Fruit fly (Drosophila melanogaster) whole organism, embryonic: ENCODE results near the gene CG10365.

ENCODE experiments used
- CG12155 ChIP-seq: fragments of 200-800 bp; sonication (Bioruptor generic); optimal IDR thresholded peaks from 3 replicates; lab custom pipeline; 2016; ENCODE audit warnings: missing biosample characterization, missing genetic modification characterization
- CG12391 ChIP-seq: fragments of 200-800 bp; sonication (Bioruptor generic); optimal IDR thresholded peaks from 3 replicates; lab custom pipeline; 2018; ENCODE audit warnings: missing biosample characterization, mild to moderate bottlenecking, missing genetic modification characterization, moderate library complexity
- CG14667 ChIP-seq: fragments of 200-800 bp; sonication (Bioruptor generic); IDR thresholded peaks from 2 replicates; pipeline ENCODE4 v1.3.6; 2022; ENCODE audit warnings: missing biosample characterization, missing genetic modification characterization
- CG14860 ChIP-seq: fragments of 200-800 bp; sonication (Bioruptor generic); IDR thresholded peaks from 3 replicates; pipeline ENCODE4 v1.3.6; 2022; ENCODE audit warnings: missing biosample characterization, missing genetic modification characterization; ENCODE audit not compliant: partially characterized antibody
- CG15011 ChIP-seq: fragments of 200-800 bp; sonication (Bioruptor generic); optimal IDR thresholded peaks from 3 replicates; lab custom pipeline; 2018; ENCODE audit warnings: missing biosample characterization, mild to moderate bottlenecking, missing genetic modification characterization
- CG15269 ChIP-seq: fragments of 200-800 bp; sonication (Bioruptor generic); optimal IDR thresholded peaks from 2 replicates; lab custom pipeline; 2018; ENCODE audit warnings: missing biosample characterization, mild to moderate bottlenecking, missing genetic modification characterization, moderate library complexity
- CG17328 ChIP-seq: fragments of 200-800 bp; sonication (Bioruptor generic); IDR thresholded peaks from 2 replicates; pipeline ENCODE4 v1.3.6; 2022; ENCODE audit warnings: missing biosample characterization, missing genetic modification characterization
- CG17359 ChIP-seq: fragments of 200-800 bp; sonication (Bioruptor generic); optimal IDR thresholded peaks from 3 replicates; lab custom pipeline; 2018; ENCODE audit warnings: missing biosample characterization, mild to moderate bottlenecking, missing genetic modification characterization, moderate library complexity
- CG17829 ChIP-seq: fragments of 200-800 bp; optimal IDR thresholded peaks from 2 replicates; lab custom pipeline; 2019; ENCODE audit warnings: missing biosample characterization, mild to moderate bottlenecking, missing genetic modification characterization, moderate library complexity
- CG1792 ChIP-seq: fragments of 200-800 bp; sonication (Bioruptor generic); optimal IDR thresholded peaks from 2 replicates; lab custom pipeline; 2016; ENCODE audit warnings: missing biosample characterization, missing genetic modification characterization
- CG2199 ChIP-seq: fragments of 200-800 bp; sonication (Bioruptor generic); IDR thresholded peaks from 3 replicates; pipeline ENCODE4 v1.3.6; 2022; ENCODE audit warnings: missing biosample characterization, missing genetic modification characterization
- CG30431 ChIP-seq: fragments of 200-800 bp; sonication (Bioruptor generic); optimal IDR thresholded peaks from 2 replicates; lab custom pipeline; 2017; ENCODE audit warnings: missing biosample characterization, missing genetic modification characterization
- CG3847 ChIP-seq: fragments of 200-800 bp; sonication (Bioruptor generic); IDR thresholded peaks from 2 replicates; pipeline ENCODE4 v1.3.6; 2022; ENCODE audit warnings: missing biosample characterization, missing genetic modification characterization
- CG4730 ChIP-seq: fragments of 200-800 bp; sonication (Bioruptor generic); IDR thresholded peaks from 2 replicates; pipeline ENCODE4 v1.3.6; 2022; ENCODE audit warnings: missing biosample characterization, missing genetic modification characterization
- CG8944 ChIP-seq: fragments of 200-800 bp; sonication (Bioruptor generic); optimal IDR thresholded peaks from 3 replicates; lab custom pipeline; 2016; ENCODE audit warnings: missing biosample characterization, missing genetic modification characterization
- CG9609 ChIP-seq: fragments of 200-800 bp; sonication (Bioruptor generic); optimal IDR thresholded peaks from 3 replicates; lab custom pipeline; 2016; ENCODE audit warnings: missing biosample characterization, missing genetic modification characterization
- CG9727 ChIP-seq: fragments of 200-800 bp; sonication (Bioruptor generic); optimal IDR thresholded peaks from 3 replicates; lab custom pipeline; 2017; ENCODE audit warnings: missing biosample characterization, mild to moderate bottlenecking, missing genetic modification characterization
- CG9876 ChIP-seq: fragments of 200-800 bp; sonication (Bioruptor generic); optimal IDR thresholded peaks from 2 replicates; lab custom pipeline; 2016; ENCODE audit warnings: missing biosample characterization, missing genetic modification characterization
- Chrac-16 ChIP-seq: fragments of 200-800 bp; sonication (Bioruptor generic); optimal IDR thresholded peaks from 3 replicates; lab custom pipeline; 2016; ENCODE audit warnings: missing biosample characterization, missing genetic modification characterization
- D ChIP-seq, 2 experiments: fragments of 200-800 bp in 1 of 2; fragments of >200 bp in 1 of 2; sonication (Bioruptor generic) in 1 of 2; optimal IDR thresholded peaks; 2 replicates in 1 of 2; 3 replicates in 1 of 2; lab custom pipeline; 2017; ENCODE audit warnings: mild to moderate bottlenecking in 1 of 2, missing biosample characterization in 1 of 2, missing genetic modification characterization in 1 of 2, missing genetic modification reagents in 1 of 2
- Drgx ChIP-seq: fragments of 200-800 bp; sonication (Bioruptor generic); IDR thresholded peaks from 2 replicates; pipeline ENCODE4 v1.3.6; 2022; ENCODE audit warnings: missing biosample characterization, missing genetic modification characterization
- Ets97D ChIP-seq: fragments of 200-800 bp; sonication (Bioruptor generic); optimal IDR thresholded peaks from 3 replicates; lab custom pipeline; 2016; ENCODE audit warnings: missing biosample characterization, missing genetic modification characterization
- Jarid2 ChIP-seq: fragments of 200-800 bp; sonication (Bioruptor generic); optimal IDR thresholded peaks from 3 replicates; lab custom pipeline; 2017; ENCODE audit warnings: mild to moderate bottlenecking, missing biosample characterization, missing genetic modification reagents, missing genetic modification characterization
- Kr ChIP-seq: fragments of 200-800 bp; sonication (Bioruptor generic); optimal IDR thresholded peaks from 2 replicates; lab custom pipeline; 2017; ENCODE audit warnings: missing biosample characterization, mild to moderate bottlenecking, missing genetic modification characterization
- Lim3 ChIP-seq: fragments of 200-800 bp; sonication (Bioruptor generic); IDR thresholded peaks from 2 replicates; pipeline ENCODE4 v1.3.6; 2022; ENCODE audit warnings: missing biosample characterization, missing genetic modification characterization
- NC2β ChIP-seq: fragments of 200-800 bp; sonication (Bioruptor generic); optimal IDR thresholded peaks from 2 replicates; lab custom pipeline; 2016; ENCODE audit warnings: missing biosample characterization, missing genetic modification characterization
- NFAT ChIP-seq: fragments of 200-800 bp; sonication (Bioruptor generic); IDR thresholded peaks from 2 replicates; pipeline ENCODE4 v1.3.6; 2022; ENCODE audit warnings: missing biosample characterization, missing genetic modification characterization
- Nf-YA ChIP-seq: fragments of 200-800 bp; sonication (Bioruptor generic); IDR thresholded peaks from 2 replicates; pipeline ENCODE4 v1.3.6; 2022; ENCODE audit warnings: missing biosample characterization, missing genetic modification characterization
- Nf-YB ChIP-seq: fragments of 200-800 bp; sonication (Bioruptor generic); optimal IDR thresholded peaks from 3 replicates; lab custom pipeline; 2019; ENCODE audit warnings: missing biosample characterization, mild to moderate bottlenecking, missing genetic modification characterization, moderate library complexity
- Sin3A ChIP-seq: fragments of >200 bp; optimal IDR thresholded peaks from 2 replicates; lab custom pipeline; 2018
- Trl ChIP-seq, 3 experiments: fragments of >200 bp in 2 of 3; fragments of 200-800 bp in 1 of 3; sonication (Bioruptor generic) in 1 of 3; optimal IDR thresholded peaks; 2 replicates in 1 of 3; 3 replicates in 2 of 3; lab custom pipeline; 2016 to 2017; ENCODE audit warnings: missing biosample characterization in 1 of 3, missing genetic modification characterization in 1 of 3
- ap ChIP-seq: fragments of 200-800 bp; sonication (Bioruptor generic); IDR thresholded peaks from 2 replicates; pipeline ENCODE4 v1.3.6; 2022; ENCODE audit warnings: missing biosample characterization, missing genetic modification characterization
- ato ChIP-seq: fragments of 200-800 bp; sonication (Bioruptor generic); IDR thresholded peaks from 2 replicates; pipeline ENCODE4 v1.3.6; 2022; ENCODE audit warnings: missing biosample characterization, missing genetic modification characterization; ENCODE audit not compliant: partially characterized antibody
- bbx ChIP-seq: fragments of 200-800 bp; sonication (Bioruptor generic); IDR thresholded peaks from 2 replicates; pipeline ENCODE4 v1.3.6; 2022; ENCODE audit warnings: missing biosample characterization, missing genetic modification characterization; ENCODE audit not compliant: partially characterized antibody
- caup ChIP-seq: fragments of 200-800 bp; sonication (Bioruptor generic); optimal IDR thresholded peaks from 3 replicates; lab custom pipeline; 2017; ENCODE audit warnings: missing biosample characterization, mild to moderate bottlenecking, missing genetic modification characterization, moderate library complexity; ENCODE audit not compliant: severe bottlenecking
- corto ChIP-seq: fragments of 200-800 bp; sonication (Bioruptor generic); optimal IDR thresholded peaks from 2 replicates; lab custom pipeline; 2016; ENCODE audit warnings: missing biosample characterization, mild to moderate bottlenecking, missing genetic modification characterization, moderate library complexity
- crc ChIP-seq: fragments of 200-800 bp; sonication (Bioruptor generic); optimal IDR thresholded peaks from 2 replicates; lab custom pipeline; 2016; ENCODE audit warnings: missing biosample characterization, missing genetic modification characterization
- dmrt99B ChIP-seq: fragments of 200-800 bp; sonication (Bioruptor generic); optimal IDR thresholded peaks from 2 replicates; lab custom pipeline; 2018; ENCODE audit warnings: missing biosample characterization, mild to moderate bottlenecking, missing genetic modification characterization, moderate library complexity
- ems ChIP-seq: fragments of 200-800 bp; sonication (Bioruptor generic); optimal IDR thresholded peaks from 3 replicates; lab custom pipeline; 2016; ENCODE audit warnings: missing biosample characterization, missing genetic modification characterization
- fd3F ChIP-seq: fragments of 200-800 bp; sonication (Bioruptor generic); optimal IDR thresholded peaks from 2 replicates; lab custom pipeline; 2018; ENCODE audit warnings: missing biosample characterization, mild to moderate bottlenecking, missing genetic modification characterization, moderate library complexity
- her ChIP-seq: fragments of 200-800 bp; sonication (Bioruptor generic); optimal IDR thresholded peaks from 2 replicates; lab custom pipeline; 2016; ENCODE audit warnings: missing biosample characterization, missing genetic modification characterization
- jing ChIP-seq: fragments of 200-800 bp; sonication (Bioruptor generic); optimal IDR thresholded peaks from 2 replicates; lab custom pipeline; 2018; ENCODE audit warnings: missing biosample characterization, mild to moderate bottlenecking, missing genetic modification characterization
- nmo ChIP-seq: fragments of 200-800 bp; sonication (Bioruptor generic); optimal IDR thresholded peaks from 2 replicates; lab custom pipeline; 2018; ENCODE audit warnings: missing biosample characterization, mild to moderate bottlenecking, missing genetic modification characterization, moderate library complexity
- peb ChIP-seq: fragments of 200-800 bp; sonication (Bioruptor generic); IDR thresholded peaks from 2 replicates; pipeline ENCODE4 v1.3.6; 2022; ENCODE audit warnings: missing biosample characterization, missing genetic modification characterization
- seq ChIP-seq: fragments of 200-800 bp; sonication (Bioruptor generic); IDR thresholded peaks from 2 replicates; pipeline ENCODE4 v1.3.6; 2022; ENCODE audit warnings: missing biosample characterization, missing genetic modification characterization
- shn ChIP-seq: fragments of 200-800 bp; sonication (Bioruptor generic); optimal IDR thresholded peaks from 3 replicates; lab custom pipeline; 2016; ENCODE audit warnings: missing biosample characterization, missing genetic modification characterization
- slp2 ChIP-seq: fragments of 200-800 bp; sonication (Bioruptor generic); optimal IDR thresholded peaks from 2 replicates; lab custom pipeline; 2016; ENCODE audit warnings: missing biosample characterization, missing genetic modification characterization
- tgo ChIP-seq: fragments of 200-800 bp; sonication (Bioruptor generic); IDR thresholded peaks from 3 replicates; pipeline ENCODE4 v1.3.6; 2022; ENCODE audit warnings: missing biosample characterization, missing genetic modification characterization
- tin ChIP-seq: fragments of 200-800 bp; sonication (Bioruptor generic); optimal IDR thresholded peaks from 3 replicates; lab custom pipeline; 2016; ENCODE audit warnings: missing biosample characterization, missing genetic modification characterization
- vvl ChIP-seq: fragments of 200-800 bp; sonication (Bioruptor generic); IDR thresholded peaks from 2 replicates; pipeline ENCODE4 v1.3.6; 2022; ENCODE audit warnings: missing biosample characterization, missing genetic modification characterization

Gene CG10365

dm6 chr3R:23713901-23714300, 9.2 kb upstream of the CG10365 start (continued):
- TF ChIP-seq CG14860 (GFP tag; lab: Robert Waterston, UW) (no peak), Jarid2 (GFP tag; lab: Kevin White, UChicago) (no peak), CG4730 (0 out of 2 replicates have a peak, but pooled peaks have one; percentile 15), crc (GFP tag; lab: Kevin White, UChicago) (peak; percentile 2), corto (GFP tag; lab: Kevin White, UChicago) (peak; percentile 36), CG9876 (GFP tag; lab: Kevin White, UChicago) (no peak), shn (GFP tag; lab: Kevin White, UChicago) (no peak), ems (GFP tag; lab: Kevin White, UChicago) (no peak), vvl (GFP tag; lab: Robert Waterston, UW) (peak; percentile 74), Drgx (GFP tag; lab: Robert Waterston, UW) (peak; percentile 46), caup (GFP tag; lab: Kevin White, UChicago) (no peak), CG17359 (tag; lab: Kevin White, UChicago) (peak; percentile 70), CG1792 (GFP tag; lab: Kevin White, UChicago) (peak; percentile 47), NC2β (GFP tag; lab: Kevin White, UChicago) (peak; percentile 56), ap (peak; percentile 51), Chrac-16 (GFP tag; lab: Kevin White, UChicago) (peak; percentile 63), CG15269 (tag; lab: Kevin White, UChicago) (peak; percentile 76), D (optimal IDR thresholded peaks at IDR 0.05; lab: Kevin White, UChicago) (no peak), D (GFP tag; optimal IDR thresholded peaks at IDR 0.05; lab: Kevin White, UChicago) (peak; percentile 69), CG14667 (GFP tag; lab: Robert Waterston, UW) (peak; percentile 31), Nf-YA (GFP tag; lab: Robert Waterston, UW) (peak; percentile 36; the same call in 1 of the 2 replicates), Lim3 (GFP tag; lab: Robert Waterston, UW) (peak; percentile 57), CG17829 (peak; percentile 47), ato (GFP tag; lab: Robert Waterston, UW) (no peak), CG30431 (peak; percentile 48), fd3F (peak; percentile 40), seq (GFP tag; lab: Robert Waterston, UW) (0 out of 2 replicates have a peak, but pooled peaks have one; percentile 48), NFAT (GFP tag; lab: Robert Waterston, UW) (no peak), Nf-YB (GFP tag; lab: Kevin White, UChicago) (no peak), CG12391 (tag; lab: Kevin White, UChicago) (peak; percentile 75), CG9727 (GFP tag; lab: Kevin White, UChicago) (peak; percentile 64), CG17328 (GFP tag; lab: Robert Waterston, UW) (peak; percentile 70), CG12155 (GFP tag; lab: Kevin White, UChicago) (peak; percentile 50), her (no peak), tin (GFP tag; lab: Kevin White, UChicago) (peak; percentile 71), Sin3A (lab: Kevin White, UChicago) (no peak), CG3847 (GFP tag; lab: Robert Waterston, UW) (0 out of 2 replicates have a peak, but pooled peaks have one; percentile 14), Trl (optimal IDR thresholded peaks at IDR 0.05; lab: Kevin White, UChicago) (no peak), Trl (GFP tag; optimal IDR thresholded peaks at IDR 0.05; lab: Kevin White, UChicago) (peak; percentile 49), dmrt99B (tag; lab: Kevin White, UChicago) (peak; percentile 81), Kr (GFP tag; lab: Kevin White, UChicago) (no peak), Ets97D (GFP tag; lab: Kevin White, UChicago) (no peak), peb (GFP tag; lab: Robert Waterston, UW) (no peak), tgo (peak; percentile 69), nmo (peak; percentile 78), CG9609 (GFP tag; lab: Kevin White, UChicago) (peak; percentile 31), bbx (no peak), CG2199 (GFP tag; lab: Robert Waterston, UW) (no peak), slp2 (GFP tag; lab: Kevin White, UChicago) (peak; percentile 44), CG8944 (GFP tag; lab: Kevin White, UChicago) (peak; percentile 47), CG15011 (GFP tag; lab: Kevin White, UChicago) (peak; percentile 9), jing (GFP tag; lab: Kevin White, UChicago) (peak; percentile 29)
